Fruit fly (Drosophila melanogaster): Measurements from ENCODE around the gene rb.

rb gene

dm6 chrX:4534002-4534401, 6.4 kb downstream of the rb start:
- TF ChIP-seq noc (tag; optimal IDR thresholded peaks at IDR 0.05) = no peak

- no peak for TF ChIP-seq noc (tag; optimal IDR thresholded peaks at IDR 0.05)
These were observed 10.5 kb downstream of the rb start, which contains the start of gene CG3556 for dm6 chrX:4529909-4530308. Gene CG3556, plus strand, starts transcription at chrX:4530231.

dm6 chrX:4526754-4527153, 13.7 kb downstream of the rb start:
- TF ChIP-seq noc (tag; optimal IDR thresholded peaks at IDR 0.05) = no peak

- no peak for TF ChIP-seq noc (tag; optimal IDR thresholded peaks at IDR 0.05)
These were observed 19.5 kb downstream of the rb start for dm6 chrX:4520879-4521278.

- TF ChIP-seq noc (tag; optimal IDR thresholded peaks at IDR 0.05) = no peak
These were observed 28.9 kb downstream of the rb start for dm6 chrX:4511575-4511974.

dm6 chrX:4508072-4508644, 32.3 kb downstream of the rb start:
- no peak for TF ChIP-seq noc (tag; optimal IDR thresholded peaks at IDR 0.05)

dm6 chrX:4507121-4507520, 33.3 kb downstream of the rb start:
- TF ChIP-seq noc (tag; optimal IDR thresholded peaks at IDR 0.05) = no peak

dm6 chrX:4505318-4505717, 35.1 kb downstream of the rb start:
- TF ChIP-seq noc (tag; optimal IDR thresholded peaks at IDR 0.05) = no peak

dm6 chrX:4503542-4503941, 36.9 kb downstream of the rb start:
- no peak for TF ChIP-seq noc (tag; optimal IDR thresholded peaks at IDR 0.05)

dm6 chrX:4498234-4498633, 42.2 kb downstream of the rb start:
- no peak for TF ChIP-seq noc (tag; optimal IDR thresholded peaks at IDR 0.05)

dm6 chrX:4493192-4493900, 47.1 kb downstream of the rb start:
- TF ChIP-seq noc (tag; optimal IDR thresholded peaks at IDR 0.05) = no peak
